Fruit fly (Drosophila melanogaster) whole organism, embryonic: Measurements from ENCODE around the gene CG14515.

Experiments
- Bteb2 ChIP-seq: fragments of 200-800 bp; sonication (Bioruptor generic); optimal IDR thresholded peaks from 2 replicates; lab custom pipeline; 2016; ENCODE audit warnings: missing biosample characterization, missing genetic modification characterization
- CG10654 ChIP-seq: fragments of 200-800 bp; sonication (Bioruptor generic); optimal IDR thresholded peaks from 2 replicates; lab custom pipeline; 2016; ENCODE audit warnings: missing biosample characterization, missing genetic modification characterization
- CG11398 ChIP-seq: fragments of 200-800 bp; sonication (Bioruptor generic); optimal IDR thresholded peaks from 2 replicates; lab custom pipeline; 2016; ENCODE audit warnings: missing biosample characterization, missing genetic modification characterization
- CG11456 ChIP-seq: fragments of 200-800 bp; sonication (Bioruptor generic); IDR thresholded peaks from 3 replicates; pipeline ENCODE4 v1.3.6; 2022; ENCODE audit warnings: missing biosample characterization, missing genetic modification characterization
- CG12104 ChIP-seq: fragments of 200-800 bp; sonication (Bioruptor generic); optimal IDR thresholded peaks from 3 replicates; lab custom pipeline; 2016; ENCODE audit warnings: missing biosample characterization, missing genetic modification characterization
- CG12391 ChIP-seq: fragments of 200-800 bp; sonication (Bioruptor generic); optimal IDR thresholded peaks from 3 replicates; lab custom pipeline; 2018; ENCODE audit warnings: missing biosample characterization, mild to moderate bottlenecking, missing genetic modification characterization, moderate library complexity
- CG13287 ChIP-seq: fragments of 200-800 bp; sonication (Bioruptor generic); IDR thresholded peaks from 2 replicates; pipeline ENCODE4 v1.3.6; 2022; ENCODE audit warnings: missing biosample characterization, missing genetic modification characterization; ENCODE audit not compliant: partially characterized antibody
- CG14050 ChIP-seq: fragments of 200-800 bp; sonication (Bioruptor generic); IDR thresholded peaks from 3 replicates; pipeline ENCODE4 v1.3.6; 2022; ENCODE audit warnings: missing biosample characterization, missing genetic modification characterization
- CG14860 ChIP-seq: fragments of 200-800 bp; sonication (Bioruptor generic); IDR thresholded peaks from 3 replicates; pipeline ENCODE4 v1.3.6; 2022; ENCODE audit warnings: missing biosample characterization, missing genetic modification characterization; ENCODE audit not compliant: partially characterized antibody
- CG1529 ChIP-seq: fragments of 200-800 bp; sonication (Bioruptor generic); optimal IDR thresholded peaks from 3 replicates; lab custom pipeline; 2018; ENCODE audit warnings: missing biosample characterization, missing genetic modification characterization
- CG16815 ChIP-seq: fragments of 200-800 bp; sonication (Bioruptor generic); optimal IDR thresholded peaks from 3 replicates; lab custom pipeline; 2017; ENCODE audit warnings: missing biosample characterization, mild to moderate bottlenecking, missing genetic modification characterization
- CG17328 ChIP-seq: fragments of 200-800 bp; sonication (Bioruptor generic); IDR thresholded peaks from 2 replicates; pipeline ENCODE4 v1.3.6; 2022; ENCODE audit warnings: missing biosample characterization, missing genetic modification characterization
- CG18619 ChIP-seq: fragments of 200-800 bp; sonication (Bioruptor generic); optimal IDR thresholded peaks from 3 replicates; lab custom pipeline; 2017; ENCODE audit warnings: missing biosample characterization, mild to moderate bottlenecking, missing genetic modification characterization
- CG2678 ChIP-seq: fragments of 200-800 bp; sonication (Bioruptor generic); optimal IDR thresholded peaks from 3 replicates; lab custom pipeline; 2019; ENCODE audit warnings: missing biosample characterization, mild to moderate bottlenecking, missing genetic modification characterization, moderate library complexity
- CG34224 ChIP-seq: fragments of 200-800 bp; sonication (Bioruptor generic); IDR thresholded peaks from 3 replicates; pipeline ENCODE4 v1.3.6; 2022; ENCODE audit warnings: missing biosample characterization, missing genetic modification characterization; ENCODE audit not compliant: partially characterized antibody
- CG4820 ChIP-seq: fragments of 200-800 bp; sonication (Bioruptor generic); optimal IDR thresholded peaks from 3 replicates; lab custom pipeline; 2016; ENCODE audit warnings: missing biosample characterization, missing genetic modification characterization
- CG6791 ChIP-seq: fragments of 200-800 bp; sonication (Bioruptor generic); IDR thresholded peaks from 3 replicates; pipeline ENCODE4 v1.3.6; 2022; ENCODE audit warnings: missing biosample characterization, missing genetic modification characterization; ENCODE audit not compliant: partially characterized antibody
- CG7271 ChIP-seq: fragments of 200-800 bp; sonication (Bioruptor generic); optimal IDR thresholded peaks from 2 replicates; lab custom pipeline; 2018; ENCODE audit warnings: missing biosample characterization, mild to moderate bottlenecking, missing genetic modification characterization, moderate library complexity
- D19A ChIP-seq: fragments of 200-800 bp; optimal IDR thresholded peaks from 3 replicates; lab custom pipeline; 2019; ENCODE audit warnings: missing biosample characterization, mild to moderate bottlenecking, missing genetic modification characterization, moderate library complexity
- D19B ChIP-seq: fragments of 200-800 bp; sonication (Bioruptor generic); optimal IDR thresholded peaks from 2 replicates; lab custom pipeline; 2017; ENCODE audit warnings: missing biosample characterization, mild to moderate bottlenecking, missing genetic modification characterization
- E2f2 ChIP-seq: fragments of 200-800 bp; sonication (Bioruptor generic); IDR thresholded peaks from 2 replicates; pipeline ENCODE4 v1.3.6; 2022; ENCODE audit warnings: missing biosample characterization, missing genetic modification characterization
- H15 ChIP-seq: fragments of 200-800 bp; sonication (Bioruptor generic); IDR thresholded peaks from 3 replicates; pipeline ENCODE4 v1.3.6; 2022; ENCODE audit warnings: missing biosample characterization, missing genetic modification characterization
- MBD-R2 ChIP-seq: fragments of 200-800 bp; sonication (Bioruptor generic); IDR thresholded peaks from 2 replicates; pipeline ENCODE4 v1.3.6; 2022; ENCODE audit warnings: missing biosample characterization, missing genetic modification characterization
- NFAT ChIP-seq: fragments of 200-800 bp; sonication (Bioruptor generic); IDR thresholded peaks from 2 replicates; pipeline ENCODE4 v1.3.6; 2022; ENCODE audit warnings: missing biosample characterization, missing genetic modification characterization
- Poxn ChIP-seq: fragments of 200-800 bp; sonication (Bioruptor generic); IDR thresholded peaks from 2 replicates; pipeline ENCODE4 v1.3.6; 2022; ENCODE audit warnings: missing biosample characterization, missing genetic modification characterization
- Ravus ChIP-seq: fragments of 200-800 bp; sonication (Bioruptor generic); IDR thresholded peaks from 2 replicates; pipeline ENCODE4 v1.3.6; 2022; ENCODE audit warnings: missing biosample characterization, missing genetic modification characterization
- ap ChIP-seq: fragments of 200-800 bp; sonication (Bioruptor generic); IDR thresholded peaks from 2 replicates; pipeline ENCODE4 v1.3.6; 2022; ENCODE audit warnings: missing biosample characterization, missing genetic modification characterization
- ash1 ChIP-seq: fragments of 200-800 bp; sonication (Bioruptor generic); optimal IDR thresholded peaks from 2 replicates; lab custom pipeline; 2018; ENCODE audit warnings: missing biosample characterization, mild to moderate bottlenecking, missing genetic modification characterization
- cato ChIP-seq: fragments of 200-800 bp; sonication (Bioruptor generic); optimal IDR thresholded peaks from 2 replicates; lab custom pipeline; 2016; ENCODE audit warnings: missing biosample characterization, missing genetic modification characterization, borderline replicate concordance
- ci ChIP-seq: fragments of 200-800 bp; sonication (Bioruptor generic); IDR thresholded peaks from 3 replicates; pipeline ENCODE4 v1.3.6; 2022; ENCODE audit warnings: missing biosample characterization, missing genetic modification characterization
- corto ChIP-seq: fragments of 200-800 bp; sonication (Bioruptor generic); optimal IDR thresholded peaks from 2 replicates; lab custom pipeline; 2016; ENCODE audit warnings: missing biosample characterization, mild to moderate bottlenecking, missing genetic modification characterization, moderate library complexity
- crol ChIP-seq: fragments of 200-800 bp; sonication (Bioruptor generic); IDR thresholded peaks from 2 replicates; pipeline ENCODE4 v1.3.6; 2022; ENCODE audit warnings: missing biosample characterization, missing genetic modification characterization
- dm ChIP-seq: fragments of 200-800 bp; sonication (Bioruptor generic); optimal IDR thresholded peaks from 3 replicates; lab custom pipeline; 2016; ENCODE audit warnings: missing biosample characterization, missing genetic modification characterization
- fd64A ChIP-seq: fragments of 200-800 bp; sonication (Bioruptor generic); optimal IDR thresholded peaks from 3 replicates; lab custom pipeline; 2018; ENCODE audit warnings: missing biosample characterization, mild to moderate bottlenecking, missing genetic modification characterization
- ftz-f1 ChIP-seq: fragments of 200-800 bp; sonication (Bioruptor generic); optimal IDR thresholded peaks from 2 replicates; lab custom pipeline; 2016; ENCODE audit warnings: missing biosample characterization, missing genetic modification characterization
- h ChIP-seq: fragments of >200 bp; optimal IDR thresholded peaks from 2 replicates; lab custom pipeline; 2017
- kni ChIP-seq: fragments of 200-800 bp; sonication (Bioruptor generic); optimal IDR thresholded peaks from 3 replicates; lab custom pipeline; 2017; ENCODE audit warnings: mild to moderate bottlenecking, missing biosample characterization, missing genetic modification reagents, missing genetic modification characterization
- mld ChIP-seq: fragments of 200-800 bp; sonication (Bioruptor generic); IDR thresholded peaks from 3 replicates; pipeline ENCODE4 v1.3.6; 2022; ENCODE audit warnings: missing biosample characterization, missing genetic modification characterization; ENCODE audit not compliant: partially characterized antibody
- org-1 ChIP-seq: fragments of 200-800 bp; sonication (Bioruptor generic); optimal IDR thresholded peaks from 2 replicates; lab custom pipeline; 2017; ENCODE audit warnings: missing biosample characterization, missing genetic modification characterization
- prd ChIP-seq, 3 experiments: fragments of >200 bp in 2 of 3; fragments of 200-800 bp in 1 of 3; sonication (Bioruptor generic) in 1 of 3; optimal IDR thresholded peaks in 2 of 3; IDR thresholded peaks in 1 of 3; 2 replicates in 2 of 3; 3 replicates in 1 of 3; pipeline versions ENCODE4 v1.3.6 to Lab custom; 2017 to 2022; ENCODE audit warnings: missing biosample characterization in 1 of 3, missing genetic modification characterization in 1 of 3
- psq ChIP-seq: fragments of 200-800 bp; sonication (Bioruptor generic); optimal IDR thresholded peaks from 2 replicates; lab custom pipeline; 2017; ENCODE audit warnings: missing biosample characterization, missing genetic modification characterization
- pzg ChIP-seq: fragments of 200-800 bp; sonication (Bioruptor generic); optimal IDR thresholded peaks from 3 replicates; lab custom pipeline; 2018; ENCODE audit warnings: missing biosample characterization, mild to moderate bottlenecking, missing genetic modification characterization, moderate library complexity
- rib ChIP-seq: fragments of 200-800 bp; sonication (Bioruptor generic); IDR thresholded peaks from 2 replicates; pipeline ENCODE4 v1.3.6; 2022; ENCODE audit warnings: missing biosample characterization, missing genetic modification characterization
- row ChIP-seq: fragments of 200-800 bp; sonication (Bioruptor generic); IDR thresholded peaks from 3 replicates; pipeline ENCODE4 v1.3.6; 2022; ENCODE audit warnings: missing biosample characterization, missing genetic modification characterization
- sens-2 ChIP-seq: fragments of 200-800 bp; sonication (Bioruptor generic); IDR thresholded peaks from 2 replicates; pipeline ENCODE4 v1.3.6; 2022; ENCODE audit warnings: missing biosample characterization, missing genetic modification characterization
- seq ChIP-seq: fragments of 200-800 bp; sonication (Bioruptor generic); IDR thresholded peaks from 2 replicates; pipeline ENCODE4 v1.3.6; 2022; ENCODE audit warnings: missing biosample characterization, missing genetic modification characterization
- slou ChIP-seq: fragments of 200-800 bp; sonication (Bioruptor generic); optimal IDR thresholded peaks from 3 replicates; lab custom pipeline; 2016; ENCODE audit warnings: missing biosample characterization, missing genetic modification characterization
- tna ChIP-seq: fragments of 200-800 bp; sonication (Bioruptor generic); IDR thresholded peaks from 2 replicates; pipeline ENCODE4 v1.3.6; 2022; ENCODE audit warnings: missing biosample characterization, missing genetic modification characterization; ENCODE audit not compliant: partially characterized antibody
- twi ChIP-seq: fragments of 200-800 bp; optimal IDR thresholded peaks from 2 replicates; lab custom pipeline; 2019; ENCODE audit warnings: missing biosample characterization, mild to moderate bottlenecking, missing genetic modification characterization, moderate library complexity
- zfh1 ChIP-seq: fragments of 200-800 bp; sonication (Bioruptor generic); IDR thresholded peaks from 3 replicates; pipeline ENCODE4 v1.3.6; 2022; ENCODE audit warnings: missing biosample characterization, missing genetic modification characterization

The CG14515 gene

dm6 chr3R:29199807-29200693, 2.7 kb downstream of the CG14515 start, which contains the start of gene CG11899 (continued):
- TF ChIP-seq CG11398 (GFP tag; lab: Kevin White, UChicago) (no peak), CG2678 (no peak), org-1 (GFP tag; lab: Kevin White, UChicago) (no peak), sens-2 (GFP tag; lab: Robert Waterston, UW) (no peak), D19A (no peak), CG14050 (no peak), zfh1 (no peak), prd (optimal IDR thresholded peaks at IDR 0.05; lab: Kevin White, UChicago) (no peak), prd (GFP tag; IDR thresholded peaks at IDR 0.05; lab: Robert Waterston, UW) (no peak), Ravus (GFP tag; lab: Robert Waterston, UW) (no peak), CG16815 (GFP tag; lab: Kevin White, UChicago) (no peak), dm (GFP tag; lab: Kevin White, UChicago) (no peak), fd64A (GFP tag; lab: Kevin White, UChicago) (no peak), H15 (GFP tag; lab: Robert Waterston, UW) (no peak), row (GFP tag; lab: Robert Waterston, UW) (0 out of 3 replicates have a peak, but pooled peaks have one; percentile 12), ap (GFP tag; lab: Robert Waterston, UW) (no peak), kni (GFP tag; lab: Kevin White, UChicago) (no peak), corto (GFP tag; lab: Kevin White, UChicago) (peak; percentile 77), NFAT (GFP tag; lab: Robert Waterston, UW) (0 out of 2 replicates have a peak, but pooled peaks have one; percentile 23), CG17328 (GFP tag; lab: Robert Waterston, UW) (no peak), CG6791 (GFP tag; lab: Robert Waterston, UW) (no peak), CG11456 (no peak), MBD-R2 (GFP tag; lab: Robert Waterston, UW) (no peak), CG10654 (GFP tag; lab: Kevin White, UChicago) (no peak)

dm6 chr3R:29202418-29202817, 5.1 kb downstream of the CG14515 start, which contains the start of gene Mesh1:
Gene Mesh1 (minus strand): TSS chr3R:29202525.
- no peak for TF ChIP-seq CG18619 (GFP tag; lab: Kevin White, UChicago)
- no peak for TF ChIP-seq mld (GFP tag; lab: Robert Waterston, UW)
- no peak for TF ChIP-seq cato (GFP tag; lab: Kevin White, UChicago)
- TF ChIP-seq tna (GFP tag; lab: Robert Waterston, UW) = no peak
- TF ChIP-seq E2f2 (GFP tag; lab: Robert Waterston, UW) = peak; percentile 94
- no peak for TF ChIP-seq CG1529 (GFP tag; lab: Kevin White, UChicago)
- TF ChIP-seq crol (GFP tag; lab: Robert Waterston, UW) = no peak
- TF ChIP-seq CG7271 (tag; lab: Kevin White, UChicago) = no peak
- TF ChIP-seq seq (GFP tag; lab: Robert Waterston, UW) = no peak
- no peak for TF ChIP-seq h
- no peak for TF ChIP-seq slou (GFP tag; lab: Kevin White, UChicago)
- TF ChIP-seq CG34224 (GFP tag; lab: Robert Waterston, UW) = 0 out of 3 replicates have a peak, but pooled peaks have one; percentile 24
- no peak for TF ChIP-seq CG14860 (GFP tag; lab: Robert Waterston, UW)
- no peak for TF ChIP-seq psq
- TF ChIP-seq D19B = no peak
- no peak for TF ChIP-seq ash1
- TF ChIP-seq Poxn (GFP tag; lab: Robert Waterston, UW) = no peak
- no peak for TF ChIP-seq ci (GFP tag; lab: Robert Waterston, UW)
- TF ChIP-seq CG12391 (tag; lab: Kevin White, UChicago) = no peak
- TF ChIP-seq ftz-f1 (GFP tag; lab: Kevin White, UChicago) = no peak
- TF ChIP-seq twi (tag; lab: Kevin White, UChicago) = no peak
- no peak for TF ChIP-seq CG12104 (GFP tag; lab: Kevin White, UChicago)
- no peak for TF ChIP-seq CG4820
- TF ChIP-seq pzg = peak; percentile 38
- TF ChIP-seq Bteb2 (GFP tag; lab: Kevin White, UChicago) = no peak
- peak; percentile 40; the same call in 1 of the 2 replicates for TF ChIP-seq CG13287 (GFP tag; lab: Robert Waterston, UW)
- TF ChIP-seq rib (GFP tag; lab: Robert Waterston, UW) = no peak
